Worm (Caenorhabditis elegans): ENCODE data around the gene ttr-29.

DNA sequence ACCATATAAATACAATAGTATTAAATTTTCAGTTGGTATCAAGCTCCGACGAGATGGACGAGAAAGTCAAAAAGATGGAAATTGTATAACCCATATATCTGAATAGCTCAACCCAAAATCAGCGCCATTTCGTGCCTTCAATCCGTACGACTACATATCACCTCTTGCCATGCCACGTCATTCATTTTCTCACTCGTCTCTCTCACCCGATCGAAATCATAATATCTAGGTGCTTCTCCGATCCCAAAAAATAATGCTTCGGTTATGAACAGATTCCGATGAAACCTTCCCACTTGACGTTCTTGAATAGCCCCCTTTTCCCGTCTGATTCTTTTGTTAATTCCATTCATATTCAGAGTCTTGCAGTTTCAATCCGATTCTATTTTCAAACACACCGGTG, 25.2 kb downstream of the ttr-29 start:
- TF ChIP-seq klf-2 (GFP tag; conservative IDR thresholded peaks at IDR 0.05), result no peak
- no peak for TF ChIP-seq med-1 (GFP tag; optimal IDR thresholded peaks at IDR 0.05; ENCODE audit: insufficient read depth)
- TF ChIP-seq ref-1 (GFP tag; conservative IDR thresholded peaks at IDR 0.05), result no peak
- no peak for TF ChIP-seq flt-1 (GFP tag; IDR thresholded peaks at IDR 0.05)
- TF ChIP-seq ztf-29 (GFP tag; IDR thresholded peaks at IDR 0.05), result no peak
- TF ChIP-seq ztf-23 (GFP tag; IDR thresholded peaks at IDR 0.05), result no peak
- TF ChIP-seq tab-1 (GFP tag; IDR thresholded peaks at IDR 0.05), result no peak

Data from whole organism, midembryonic.